Fruit fly (Drosophila melanogaster) whole organism, embryonic: ENCODE data around the gene Rpn10.
A peak's percentile ranks its signal among the peaks of the same experiment; 100 is the strongest.

ENCODE experiments used
- Adf1 ChIP-seq: fragments of 200-800 bp; sonication (Bioruptor generic); IDR thresholded peaks from 2 replicates; pipeline ENCODE4 v1.3.6; 2022; ENCODE audit warnings: missing biosample characterization, missing genetic modification characterization
- Atf-2 ChIP-seq: fragments of 200-800 bp; sonication (Bioruptor generic); optimal IDR thresholded peaks from 2 replicates; lab custom pipeline; 2016; ENCODE audit warnings: missing biosample characterization, missing genetic modification characterization
- Bgb ChIP-seq: fragments of 200-800 bp; sonication (Bioruptor generic); IDR thresholded peaks from 2 replicates; pipeline ENCODE4 v1.3.6; 2022; ENCODE audit warnings: missing biosample characterization, missing genetic modification characterization; ENCODE audit not compliant: partially characterized antibody
- BtbVII ChIP-seq: fragments of 200-800 bp; sonication (Bioruptor generic); optimal IDR thresholded peaks from 3 replicates; lab custom pipeline; 2017; ENCODE audit warnings: missing biosample characterization, mild to moderate bottlenecking, missing genetic modification characterization
- CG10209 ChIP-seq: fragments of 200-800 bp; sonication (Bioruptor generic); optimal IDR thresholded peaks from 3 replicates; lab custom pipeline; 2017; ENCODE audit warnings: missing biosample characterization, mild to moderate bottlenecking, missing genetic modification characterization, missing genetic modification reagents
- CG11247 ChIP-seq: fragments of 200-800 bp; sonication (Bioruptor generic); IDR thresholded peaks from 2 replicates; pipeline ENCODE4 v1.3.6; 2022; ENCODE audit warnings: missing biosample characterization, missing genetic modification characterization
- CG12071 ChIP-seq: fragments of 200-800 bp; sonication (Bioruptor generic); optimal IDR thresholded peaks from 3 replicates; lab custom pipeline; 2018; ENCODE audit warnings: missing biosample characterization, mild to moderate bottlenecking, missing genetic modification characterization
- CG12299 ChIP-seq: fragments of 200-800 bp; sonication (Bioruptor generic); optimal IDR thresholded peaks from 2 replicates; lab custom pipeline; 2018; ENCODE audit warnings: missing biosample characterization, mild to moderate bottlenecking, missing genetic modification characterization
- CG13123 ChIP-seq: fragments of 200-800 bp; sonication (Bioruptor generic); optimal IDR thresholded peaks from 2 replicates; lab custom pipeline; 2016; ENCODE audit warnings: missing biosample characterization, missing genetic modification characterization
- CG14050 ChIP-seq: fragments of 200-800 bp; sonication (Bioruptor generic); IDR thresholded peaks from 3 replicates; pipeline ENCODE4 v1.3.6; 2022; ENCODE audit warnings: missing biosample characterization, missing genetic modification characterization
- CG15269 ChIP-seq: fragments of 200-800 bp; sonication (Bioruptor generic); optimal IDR thresholded peaks from 2 replicates; lab custom pipeline; 2018; ENCODE audit warnings: missing biosample characterization, mild to moderate bottlenecking, missing genetic modification characterization, moderate library complexity
- CG1603 ChIP-seq: fragments of 200-800 bp; sonication (Bioruptor generic); optimal IDR thresholded peaks from 2 replicates; lab custom pipeline; 2019; ENCODE audit warnings: missing biosample characterization, mild to moderate bottlenecking, missing genetic modification characterization, moderate library complexity
- CG17328 ChIP-seq: fragments of 200-800 bp; sonication (Bioruptor generic); IDR thresholded peaks from 2 replicates; pipeline ENCODE4 v1.3.6; 2022; ENCODE audit warnings: missing biosample characterization, missing genetic modification characterization
- CG18011 ChIP-seq: fragments of 200-800 bp; sonication (Bioruptor generic); optimal IDR thresholded peaks from 2 replicates; lab custom pipeline; 2017; ENCODE audit warnings: missing biosample characterization, missing genetic modification characterization, mild to moderate bottlenecking, moderate library complexity, missing genotype
- CG2116 ChIP-seq: fragments of 200-800 bp; sonication (Bioruptor generic); optimal IDR thresholded peaks from 3 replicates; lab custom pipeline; 2018; ENCODE audit warnings: missing biosample characterization, mild to moderate bottlenecking, missing genetic modification characterization
- CG30403 ChIP-seq: fragments of 200-800 bp; sonication (Bioruptor generic); optimal IDR thresholded peaks from 3 replicates; lab custom pipeline; 2016; ENCODE audit warnings: missing biosample characterization, missing genetic modification characterization
- CG33213 ChIP-seq: fragments of 200-800 bp; sonication (Bioruptor generic); optimal IDR thresholded peaks from 3 replicates; lab custom pipeline; 2016; ENCODE audit warnings: missing biosample characterization, missing genetic modification characterization
- CG34376 ChIP-seq: fragments of 200-800 bp; sonication (Bioruptor generic); optimal IDR thresholded peaks from 2 replicates; lab custom pipeline; 2018; ENCODE audit warnings: missing biosample characterization, mild to moderate bottlenecking, missing genetic modification characterization
- CG3838 ChIP-seq: fragments of 200-800 bp; sonication (Bioruptor generic); optimal IDR thresholded peaks from 3 replicates; lab custom pipeline; 2016; ENCODE audit warnings: missing biosample characterization, missing genetic modification characterization
- CG4820 ChIP-seq: fragments of 200-800 bp; sonication (Bioruptor generic); optimal IDR thresholded peaks from 3 replicates; lab custom pipeline; 2016; ENCODE audit warnings: missing biosample characterization, missing genetic modification characterization
- CG5245 ChIP-seq: fragments of 200-800 bp; sonication (Bioruptor generic); optimal IDR thresholded peaks from 3 replicates; lab custom pipeline; 2016; ENCODE audit warnings: missing biosample characterization, missing genetic modification characterization
- CG7556 ChIP-seq: fragments of 200-800 bp; sonication (Bioruptor generic); optimal IDR thresholded peaks from 2 replicates; lab custom pipeline; 2017; ENCODE audit warnings: missing biosample characterization, mild to moderate bottlenecking, missing genetic modification characterization
- CG7786 ChIP-seq: fragments of 200-800 bp; sonication (Bioruptor generic); optimal IDR thresholded peaks from 2 replicates; lab custom pipeline; 2016; ENCODE audit warnings: missing biosample characterization, missing genetic modification characterization
- CG8281 ChIP-seq: fragments of 200-800 bp; sonication (Bioruptor generic); optimal IDR thresholded peaks from 2 replicates; lab custom pipeline; 2018; ENCODE audit warnings: missing biosample characterization, mild to moderate bottlenecking, missing genetic modification characterization, moderate library complexity
- CkIIα-i1 ChIP-seq: fragments of 200-800 bp; sonication (Bioruptor generic); IDR thresholded peaks from 2 replicates; pipeline ENCODE4 v1.3.6; 2022; ENCODE audit warnings: missing biosample characterization, missing genetic modification characterization
- Dad ChIP-seq: fragments of 200-800 bp; sonication (Bioruptor generic); optimal IDR thresholded peaks from 3 replicates; lab custom pipeline; 2016; ENCODE audit warnings: missing biosample characterization, missing genetic modification characterization
- Dek ChIP-seq: fragments of 200-800 bp; sonication (Bioruptor generic); optimal IDR thresholded peaks from 3 replicates; lab custom pipeline; 2019; ENCODE audit warnings: missing biosample characterization, mild to moderate bottlenecking, missing genetic modification characterization, moderate library complexity
- Dfd ChIP-seq, 2 experiments: fragments of >200 bp; optimal IDR thresholded peaks; 2 replicates each; lab custom pipeline; 2017; ENCODE audit warnings: missing biosample characterization in 2 of 2, missing genetic modification characterization in 2 of 2
- Hey ChIP-seq: fragments of 200-800 bp; sonication (Bioruptor generic); optimal IDR thresholded peaks from 3 replicates; lab custom pipeline; 2018; ENCODE audit warnings: missing biosample characterization, mild to moderate bottlenecking, missing genetic modification characterization
- Neu2 ChIP-seq: fragments of 200-800 bp; sonication (Bioruptor generic); optimal IDR thresholded peaks from 3 replicates; lab custom pipeline; 2016; ENCODE audit warnings: missing biosample characterization, missing genetic modification characterization, borderline replicate concordance
- Nf-YA ChIP-seq: fragments of 200-800 bp; sonication (Bioruptor generic); IDR thresholded peaks from 2 replicates; pipeline ENCODE4 v1.3.6; 2022; ENCODE audit warnings: missing biosample characterization, missing genetic modification characterization
- Nf-YB ChIP-seq: fragments of 200-800 bp; sonication (Bioruptor generic); optimal IDR thresholded peaks from 3 replicates; lab custom pipeline; 2019; ENCODE audit warnings: missing biosample characterization, mild to moderate bottlenecking, missing genetic modification characterization, moderate library complexity
- Sox100B ChIP-seq: fragments of 200-800 bp; sonication (Bioruptor generic); optimal IDR thresholded peaks from 3 replicates; lab custom pipeline; 2018; ENCODE audit warnings: missing biosample characterization, mild to moderate bottlenecking, missing genetic modification characterization
- Ssrp ChIP-seq: fragments of 200-800 bp; sonication (Bioruptor generic); optimal IDR thresholded peaks from 2 replicates; lab custom pipeline; 2018; ENCODE audit warnings: missing biosample characterization, mild to moderate bottlenecking, missing genetic modification characterization, moderate library complexity
- Stat92E ChIP-seq, 3 experiments: fragments of >200 bp in 2 of 3; fragments of 200-800 bp in 1 of 3; sonication (Bioruptor generic) in 1 of 3; optimal IDR thresholded peaks; 2 replicates each; lab custom pipeline; 2017 to 2019; ENCODE audit warnings: missing biosample characterization in 3 of 3, missing genetic modification characterization in 3 of 3, mild to moderate bottlenecking in 1 of 3, moderate library complexity in 1 of 3
- bsh ChIP-seq, 2 experiments: fragments of 200-800 bp; sonication (Bioruptor generic); optimal IDR thresholded peaks; 2 replicates each; lab custom pipeline; 2017 to 2018; ENCODE audit warnings: mild to moderate bottlenecking in 2 of 2, missing biosample characterization in 2 of 2, missing genetic modification characterization in 2 of 2, moderate library complexity in 1 of 2
- chinmo ChIP-seq: fragments of 200-800 bp; sonication (Bioruptor generic); IDR thresholded peaks from 4 replicates; pipeline ENCODE4 v1.3.6; 2022; ENCODE audit warnings: missing biosample characterization, missing genetic modification characterization; ENCODE audit not compliant: partially characterized antibody
- chn ChIP-seq: fragments of 200-800 bp; sonication (Bioruptor generic); optimal IDR thresholded peaks from 2 replicates; lab custom pipeline; 2016; ENCODE audit warnings: missing biosample characterization, missing genetic modification characterization
- eyg ChIP-seq: fragments of 200-800 bp; sonication (Bioruptor generic); optimal IDR thresholded peaks from 3 replicates; lab custom pipeline; 2016; ENCODE audit warnings: missing biosample characterization, missing genetic modification characterization
- fd96Cb ChIP-seq: fragments of 200-800 bp; sonication (Bioruptor generic); optimal IDR thresholded peaks from 2 replicates; lab custom pipeline; 2018; ENCODE audit warnings: missing biosample characterization, mild to moderate bottlenecking, missing genetic modification characterization, moderate library complexity
- hth ChIP-seq: fragments of >200 bp; optimal IDR thresholded peaks from 2 replicates; lab custom pipeline; 2017; ENCODE audit warnings: inconsistent platforms
- lmd ChIP-seq: fragments of 200-800 bp; sonication (Bioruptor generic); IDR thresholded peaks from 2 replicates; pipeline ENCODE4 v1.3.6; 2022; ENCODE audit warnings: missing biosample characterization, missing genetic modification characterization
- nau ChIP-seq: fragments of 200-800 bp; sonication (Bioruptor generic); optimal IDR thresholded peaks from 3 replicates; lab custom pipeline; 2017; ENCODE audit warnings: missing biosample characterization, mild to moderate bottlenecking, missing genetic modification characterization, missing genetic modification reagents
- p53 ChIP-seq: fragments of 200-800 bp; sonication (Bioruptor generic); optimal IDR thresholded peaks from 2 replicates; lab custom pipeline; 2016; ENCODE audit warnings: missing biosample characterization, missing genetic modification characterization
- pho ChIP-seq: fragments of 200-800 bp; sonication (Bioruptor generic); optimal IDR thresholded peaks from 2 replicates; lab custom pipeline; 2016; ENCODE audit warnings: missing biosample characterization, missing genetic modification characterization
- sim ChIP-seq: fragments of 200-800 bp; sonication (Bioruptor generic); IDR thresholded peaks from 2 replicates; pipeline ENCODE4 v1.3.6; 2022; ENCODE audit warnings: missing biosample characterization, missing genetic modification characterization
- sisA ChIP-seq: fragments of 200-800 bp; sonication (Bioruptor generic); IDR thresholded peaks from 2 replicates; pipeline ENCODE4 v1.3.6; 2022; ENCODE audit warnings: missing biosample characterization, missing genetic modification characterization
- slbo ChIP-seq: fragments of 200-800 bp; sonication (Bioruptor generic); IDR thresholded peaks from 2 replicates; pipeline ENCODE4 v1.3.6; 2022; ENCODE audit warnings: missing biosample characterization, missing genetic modification characterization
- sqz ChIP-seq: fragments of 200-800 bp; sonication (Bioruptor generic); optimal IDR thresholded peaks from 3 replicates; lab custom pipeline; 2018; ENCODE audit warnings: missing biosample characterization, mild to moderate bottlenecking, missing genetic modification characterization
- tgo ChIP-seq: fragments of 200-800 bp; sonication (Bioruptor generic); IDR thresholded peaks from 3 replicates; pipeline ENCODE4 v1.3.6; 2022; ENCODE audit warnings: missing biosample characterization, missing genetic modification characterization
- twi ChIP-seq: fragments of 200-800 bp; optimal IDR thresholded peaks from 2 replicates; lab custom pipeline; 2019; ENCODE audit warnings: missing biosample characterization, mild to moderate bottlenecking, missing genetic modification characterization, moderate library complexity
- wdn ChIP-seq: fragments of 200-800 bp; sonication (Bioruptor generic); IDR thresholded peaks from 2 replicates; pipeline ENCODE4 v1.3.6; 2022; ENCODE audit warnings: missing biosample characterization, missing genetic modification characterization

Rpn10 gene

DNA sequence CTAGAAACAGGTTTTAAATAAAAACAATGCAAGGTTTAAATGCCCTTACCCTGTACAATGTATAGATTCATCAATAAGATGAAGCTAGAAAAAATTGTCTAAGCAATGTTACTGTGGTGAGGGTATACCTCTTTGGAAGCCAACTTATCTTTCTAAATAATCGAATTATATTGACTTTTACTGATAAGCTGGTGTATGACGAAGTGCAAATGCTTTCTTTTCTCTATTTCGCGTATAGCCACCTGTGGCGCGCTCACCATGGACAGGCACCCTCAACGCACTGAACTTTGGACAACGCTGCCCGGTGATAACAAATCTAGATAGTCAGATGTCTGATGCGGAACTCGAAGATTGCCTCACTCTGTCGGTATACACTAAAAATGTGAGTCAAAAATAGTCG, 34.9 kb upstream of the Rpn10 start:
- TF ChIP-seq CG5245 (GFP tag; lab: Kevin White, UChicago) (no peak), CG14050 (no peak), CG12071 (peak; percentile 3), eyg (no peak), Ssrp (tag; lab: Kevin White, UChicago) (no peak), fd96Cb (tag; lab: Kevin White, UChicago) (no peak), Nf-YB (GFP tag; lab: Kevin White, UChicago) (no peak), CG15269 (tag; lab: Kevin White, UChicago) (peak; percentile 12), CG18011 (GFP tag; lab: Kevin White, UChicago) (no peak), Neu2 (GFP tag; lab: Kevin White, UChicago) (no peak), nau (no peak), hth (lab: Kevin White, UChicago) (no peak), Atf-2 (GFP tag; lab: Kevin White, UChicago) (no peak), Dfd (GFP tag; optimal IDR thresholded peaks at IDR 0.05; lab: Kevin White, UChicago) (no peak), sim (no peak), tgo (peak; percentile 35; the same call in 1 of the 3 replicates), Bgb (GFP tag; lab: Robert Waterston, UW) (no peak), CG2116 (GFP tag; lab: Kevin White, UChicago) (no peak), wdn (GFP tag; lab: Robert Waterston, UW) (0 out of 2 replicates have a peak, but pooled peaks have one; percentile 42), pho (GFP tag; lab: Kevin White, UChicago) (no peak), p53 (no peak), slbo (GFP tag; lab: Robert Waterston, UW) (peak; percentile 48), CG10209 (GFP tag; lab: Kevin White, UChicago) (no peak), chinmo (GFP tag; lab: Robert Waterston, UW) (no peak), CG34376 (GFP tag; lab: Kevin White, UChicago) (peak; percentile 25), Dek (no peak), Stat92E (GFP tag; optimal IDR thresholded peaks at IDR 0.05; lab: Kevin White, UChicago) (no peak), chn (GFP tag; lab: Kevin White, UChicago) (no peak), lmd (GFP tag; lab: Robert Waterston, UW) (peak; percentile 38; the same call in 1 of the 2 replicates), CG17328 (GFP tag; lab: Robert Waterston, UW) (no peak), CG1603 (tag; lab: Kevin White, UChicago) (peak; percentile 15), CG13123 (no peak), CG8281 (no peak), Adf1 (GFP tag; lab: Robert Waterston, UW) (no peak), CG3838 (no peak), BtbVII (GFP tag; lab: Kevin White, UChicago) (peak; percentile 5), sqz (no peak), CkIIα-i1 (GFP tag; lab: Robert Waterston, UW) (no peak), CG7786 (GFP tag; lab: Kevin White, UChicago) (peak; percentile 1), CG4820 (no peak), CG12299 (tag; lab: Kevin White, UChicago) (no peak), Hey (tag; lab: Kevin White, UChicago) (no peak), twi (no peak), CG30403 (peak; percentile 12), CG7556 (GFP tag; lab: Kevin White, UChicago) (no peak), Nf-YA (GFP tag; lab: Robert Waterston, UW) (no peak), bsh (GFP tag; optimal IDR thresholded peaks at IDR 0.05; lab: Kevin White, UChicago) (no peak), CG11247 (no peak; the same call in 1 of the 2 replicates), sisA (GFP tag; lab: Robert Waterston, UW) (no peak), Dad (GFP tag; lab: Kevin White, UChicago) (no peak), CG33213 (GFP tag; lab: Kevin White, UChicago) (no peak), Sox100B (GFP tag; lab: Kevin White, UChicago) (no peak)
